Fruit fly (Drosophila melanogaster) whole organism, embryonic: ENCODE data around the gene Vps39.

Experiments
- Adf1 ChIP-seq: fragments of 200-800 bp; sonication (Bioruptor generic); IDR thresholded peaks from 2 replicates; pipeline ENCODE4 v1.3.6; 2022; ENCODE audit warnings: missing biosample characterization, missing genetic modification characterization
- CG10543 ChIP-seq: fragments of 200-800 bp; sonication (Bioruptor generic); optimal IDR thresholded peaks from 3 replicates; lab custom pipeline; 2017; ENCODE audit warnings: missing biosample characterization, mild to moderate bottlenecking, missing genetic modification characterization, moderate library complexity
- CG12155 ChIP-seq: fragments of 200-800 bp; sonication (Bioruptor generic); optimal IDR thresholded peaks from 3 replicates; lab custom pipeline; 2016; ENCODE audit warnings: missing biosample characterization, missing genetic modification characterization
- CG12659 ChIP-seq: fragments of 200-800 bp; sonication (Bioruptor generic); optimal IDR thresholded peaks from 3 replicates; lab custom pipeline; 2017; ENCODE audit warnings: mild to moderate bottlenecking, missing biosample characterization, missing genetic modification reagents, missing genetic modification characterization
- CG13287 ChIP-seq: fragments of 200-800 bp; sonication (Bioruptor generic); IDR thresholded peaks from 2 replicates; pipeline ENCODE4 v1.3.6; 2022; ENCODE audit warnings: missing biosample characterization, missing genetic modification characterization; ENCODE audit not compliant: partially characterized antibody
- CG15479 ChIP-seq: fragments of 200-800 bp; sonication (Bioruptor generic); optimal IDR thresholded peaks from 3 replicates; lab custom pipeline; 2019; ENCODE audit warnings: missing biosample characterization, mild to moderate bottlenecking, missing genetic modification characterization, moderate library complexity
- CG17328 ChIP-seq: fragments of 200-800 bp; sonication (Bioruptor generic); IDR thresholded peaks from 2 replicates; pipeline ENCODE4 v1.3.6; 2022; ENCODE audit warnings: missing biosample characterization, missing genetic modification characterization
- CG2199 ChIP-seq: fragments of 200-800 bp; sonication (Bioruptor generic); IDR thresholded peaks from 3 replicates; pipeline ENCODE4 v1.3.6; 2022; ENCODE audit warnings: missing biosample characterization, missing genetic modification characterization
- CG31365 ChIP-seq: fragments of 200-800 bp; sonication (Bioruptor generic); optimal IDR thresholded peaks from 2 replicates; lab custom pipeline; 2018; ENCODE audit warnings: missing biosample characterization, mild to moderate bottlenecking, missing genetic modification characterization
- CG3163 ChIP-seq: fragments of 200-800 bp; sonication (Bioruptor generic); optimal IDR thresholded peaks from 3 replicates; lab custom pipeline; 2016; ENCODE audit warnings: missing biosample characterization, missing genetic modification characterization
- CG32532 ChIP-seq: fragments of 200-800 bp; sonication (Bioruptor generic); IDR thresholded peaks from 2 replicates; pipeline ENCODE4 v1.3.6; 2022; ENCODE audit warnings: missing biosample characterization, missing genetic modification characterization
- CG3847 ChIP-seq: fragments of 200-800 bp; sonication (Bioruptor generic); IDR thresholded peaks from 2 replicates; pipeline ENCODE4 v1.3.6; 2022; ENCODE audit warnings: missing biosample characterization, missing genetic modification characterization
- CG8089 ChIP-seq: fragments of 200-800 bp; sonication (Bioruptor generic); optimal IDR thresholded peaks from 3 replicates; lab custom pipeline; 2016; ENCODE audit warnings: missing biosample characterization, missing genetic modification characterization
- CG8478 ChIP-seq: fragments of >200 bp; optimal IDR thresholded peaks from 2 replicates; lab custom pipeline; 2018
- CG9797 ChIP-seq: fragments of 200-800 bp; sonication (Bioruptor generic); optimal IDR thresholded peaks from 3 replicates; lab custom pipeline; 2018; ENCODE audit warnings: missing biosample characterization, mild to moderate bottlenecking, missing genetic modification characterization
- Deaf1 ChIP-seq: fragments of 200-800 bp; optimal IDR thresholded peaks from 3 replicates; lab custom pipeline; 2019; ENCODE audit warnings: missing biosample characterization, mild to moderate bottlenecking, missing genetic modification characterization, moderate library complexity
- Dip2 ChIP-seq: fragments of 200-800 bp; sonication (Bioruptor generic); IDR thresholded peaks from 2 replicates; pipeline ENCODE4 v1.3.6; 2022; ENCODE audit warnings: missing biosample characterization, missing genetic modification characterization
- Dref ChIP-seq: fragments of 200-800 bp; sonication (Bioruptor generic); IDR thresholded peaks from 2 replicates; pipeline ENCODE4 v1.3.6; 2022; ENCODE audit warnings: missing biosample characterization, missing genetic modification characterization
- Ets65A ChIP-seq: fragments of 200-800 bp; sonication (Bioruptor generic); peaks from one replicate; lab custom pipeline; 2016; ENCODE audit warnings: missing biosample characterization, missing genetic modification characterization
- Fer1 ChIP-seq: fragments of 200-800 bp; sonication (Bioruptor generic); optimal IDR thresholded peaks from 2 replicates; lab custom pipeline; 2017; ENCODE audit warnings: missing biosample characterization, mild to moderate bottlenecking, missing genetic modification characterization
- HmgZ ChIP-seq: fragments of 200-800 bp; sonication (Bioruptor generic); optimal IDR thresholded peaks from 2 replicates; lab custom pipeline; 2018; ENCODE audit warnings: missing biosample characterization, mild to moderate bottlenecking, missing genetic modification characterization
- MESR4 ChIP-seq: fragments of 200-800 bp; sonication (Bioruptor generic); optimal IDR thresholded peaks from 2 replicates; lab custom pipeline; 2018; ENCODE audit warnings: missing biosample characterization, mild to moderate bottlenecking, missing genetic modification characterization, moderate library complexity
- Med ChIP-seq: fragments of 200-800 bp; sonication (Bioruptor generic); peaks from one replicate; lab custom pipeline; 2016; ENCODE audit warnings: missing biosample characterization, missing genetic modification characterization, mild to moderate bottlenecking, inconsistent platforms, moderate library complexity
- NFAT ChIP-seq: fragments of 200-800 bp; sonication (Bioruptor generic); IDR thresholded peaks from 2 replicates; pipeline ENCODE4 v1.3.6; 2022; ENCODE audit warnings: missing biosample characterization, missing genetic modification characterization
- Nf-YA ChIP-seq: fragments of 200-800 bp; sonication (Bioruptor generic); IDR thresholded peaks from 2 replicates; pipeline ENCODE4 v1.3.6; 2022; ENCODE audit warnings: missing biosample characterization, missing genetic modification characterization
- Taf1 ChIP-seq: fragments of 200-800 bp; sonication (Bioruptor generic); IDR thresholded peaks from 2 replicates; pipeline ENCODE4 v1.3.6; 2022; ENCODE audit warnings: missing biosample characterization, missing genetic modification characterization
- ase ChIP-seq: fragments of 200-800 bp; sonication (Bioruptor generic); IDR thresholded peaks from 3 replicates; pipeline ENCODE4 v1.3.6; 2022; ENCODE audit warnings: missing biosample characterization, missing genetic modification characterization
- bowl ChIP-seq: fragments of 200-800 bp; sonication (Bioruptor generic); IDR thresholded peaks from 2 replicates; pipeline ENCODE4 v1.3.6; 2022; ENCODE audit warnings: missing biosample characterization, missing genetic modification characterization
- caup ChIP-seq: fragments of 200-800 bp; sonication (Bioruptor generic); optimal IDR thresholded peaks from 3 replicates; lab custom pipeline; 2017; ENCODE audit warnings: missing biosample characterization, mild to moderate bottlenecking, missing genetic modification characterization, moderate library complexity; ENCODE audit not compliant: severe bottlenecking
- chm ChIP-seq: fragments of 200-800 bp; sonication (Bioruptor generic); IDR thresholded peaks from 2 replicates; pipeline ENCODE4 v1.3.6; 2022; ENCODE audit warnings: missing biosample characterization, missing genetic modification characterization
- ci ChIP-seq: fragments of 200-800 bp; sonication (Bioruptor generic); IDR thresholded peaks from 3 replicates; pipeline ENCODE4 v1.3.6; 2022; ENCODE audit warnings: missing biosample characterization, missing genetic modification characterization
- corto ChIP-seq: fragments of 200-800 bp; sonication (Bioruptor generic); optimal IDR thresholded peaks from 2 replicates; lab custom pipeline; 2016; ENCODE audit warnings: missing biosample characterization, mild to moderate bottlenecking, missing genetic modification characterization, moderate library complexity
- dan ChIP-seq: fragments of 200-800 bp; sonication (Bioruptor generic); IDR thresholded peaks from 2 replicates; pipeline ENCODE4 v1.3.6; 2022; ENCODE audit warnings: missing biosample characterization, missing genetic modification characterization
- dimm ChIP-seq: fragments of 200-800 bp; sonication (Bioruptor generic); IDR thresholded peaks from 2 replicates; pipeline ENCODE4 v1.3.6; 2022; ENCODE audit warnings: missing biosample characterization, missing genetic modification characterization
- dm ChIP-seq: fragments of 200-800 bp; sonication (Bioruptor generic); optimal IDR thresholded peaks from 3 replicates; lab custom pipeline; 2016; ENCODE audit warnings: missing biosample characterization, missing genetic modification characterization
- fd3F ChIP-seq: fragments of 200-800 bp; sonication (Bioruptor generic); optimal IDR thresholded peaks from 2 replicates; lab custom pipeline; 2018; ENCODE audit warnings: missing biosample characterization, mild to moderate bottlenecking, missing genetic modification characterization, moderate library complexity
- gfzf ChIP-seq: fragments of 200-800 bp; sonication (Bioruptor generic); optimal IDR thresholded peaks from 2 replicates; lab custom pipeline; 2016; ENCODE audit warnings: missing biosample characterization, mild to moderate bottlenecking, missing genetic modification characterization, moderate library complexity
- gt ChIP-seq: fragments of 200-800 bp; sonication (Bioruptor generic); IDR thresholded peaks from 2 replicates; pipeline ENCODE4 v1.3.6; 2022; ENCODE audit warnings: missing biosample characterization, missing genetic modification characterization
- nerfin-2 ChIP-seq: fragments of 200-800 bp; sonication (Bioruptor generic); IDR thresholded peaks from 2 replicates; pipeline ENCODE4 v1.3.6; 2022; ENCODE audit warnings: missing biosample characterization, missing genetic modification characterization; ENCODE audit not compliant: partially characterized antibody
- onecut ChIP-seq: fragments of 200-800 bp; sonication (Bioruptor generic); IDR thresholded peaks from 2 replicates; pipeline ENCODE4 v1.3.6; 2022; ENCODE audit warnings: missing biosample characterization, missing genetic modification characterization
- repo ChIP-seq: fragments of 200-800 bp; sonication (Bioruptor generic); optimal IDR thresholded peaks from 2 replicates; lab custom pipeline; 2016; ENCODE audit warnings: missing biosample characterization, missing genetic modification characterization
- sd ChIP-seq: fragments of 200-800 bp; sonication (Bioruptor generic); optimal IDR thresholded peaks from 3 replicates; lab custom pipeline; 2018; ENCODE audit warnings: missing biosample characterization, mild to moderate bottlenecking, missing genetic modification characterization, moderate library complexity
- sens ChIP-seq: fragments of 200-800 bp; sonication (Bioruptor generic); peaks from one replicate; lab custom pipeline; 2016; ENCODE audit warnings: missing biosample characterization, missing genetic modification characterization
- sqz ChIP-seq: fragments of 200-800 bp; sonication (Bioruptor generic); optimal IDR thresholded peaks from 3 replicates; lab custom pipeline; 2018; ENCODE audit warnings: missing biosample characterization, mild to moderate bottlenecking, missing genetic modification characterization
- stwl ChIP-seq: fragments of 200-800 bp; sonication (Bioruptor generic); optimal IDR thresholded peaks from 3 replicates; lab custom pipeline; 2018; ENCODE audit warnings: missing biosample characterization, mild to moderate bottlenecking, missing genetic modification characterization, moderate library complexity
- tna ChIP-seq: fragments of 200-800 bp; sonication (Bioruptor generic); IDR thresholded peaks from 2 replicates; pipeline ENCODE4 v1.3.6; 2022; ENCODE audit warnings: missing biosample characterization, missing genetic modification characterization; ENCODE audit not compliant: partially characterized antibody
- wor ChIP-seq: fragments of 200-800 bp; sonication (Bioruptor generic); IDR thresholded peaks from 2 replicates; pipeline ENCODE4 v1.3.6; 2022; ENCODE audit warnings: missing biosample characterization, missing genetic modification characterization
- zfh2 ChIP-seq: fragments of 200-800 bp; sonication (Bioruptor generic); optimal IDR thresholded peaks from 2 replicates; lab custom pipeline; 2016; ENCODE audit warnings: missing biosample characterization, missing genetic modification characterization

Gene Vps39

dm6 chr3R:18252578-18252977 lies 21.7 kb downstream of the Vps39 start, which contains the start of gene CG12320 (continued):
- TF ChIP-seq repo (GFP tag; lab: Kevin White, UChicago) (no peak), CG31365 (tag; lab: Kevin White, UChicago) (no peak), gfzf (GFP tag; lab: Kevin White, UChicago) (peak; percentile 11), dimm (no peak), CG17328 (GFP tag; lab: Robert Waterston, UW) (0 out of 2 replicates have a peak, but pooled peaks have one; percentile 8), CG8089 (GFP tag; lab: Kevin White, UChicago) (no peak), CG9797 (GFP tag; lab: Kevin White, UChicago) (peak; percentile 0), sqz (GFP tag; lab: Kevin White, UChicago) (no peak), MESR4 (GFP tag; lab: Kevin White, UChicago) (peak; percentile 42), Dref (peak; percentile 68), CG3847 (peak; percentile 53; the same call in 1 of the 2 replicates), dan (GFP tag; lab: Robert Waterston, UW) (no peak), CG12659 (GFP tag; lab: Kevin White, UChicago) (peak; percentile 5), zfh2 (no peak), nerfin-2 (peak; percentile 33; the same call in 1 of the 2 replicates), CG13287 (GFP tag; lab: Robert Waterston, UW) (peak; percentile 42; the same call in 1 of the 2 replicates), Fer1 (peak; percentile 5), dm (GFP tag; lab: Kevin White, UChicago) (no peak), corto (GFP tag; lab: Kevin White, UChicago) (no peak)

- TF ChIP-seq CG8478 (lab: Kevin White, UChicago): peak; percentile 53
- TF ChIP-seq Ets65A: peak; percentile 31
- no peak for TF ChIP-seq CG12155 (GFP tag; lab: Kevin White, UChicago)
- no peak for TF ChIP-seq ase (GFP tag; lab: Robert Waterston, UW)
Observed at dm6 chr3R:18251876-18252275, 22.4 kb downstream of the Vps39 start.

- peak; percentile 34 for TF ChIP-seq sens (GFP tag; lab: Kevin White, UChicago)
- peak; percentile 88 for TF ChIP-seq Ets65A
- TF ChIP-seq Med: peak; percentile 60
- no peak for TF ChIP-seq NFAT (GFP tag; lab: Robert Waterston, UW)
Observed at dm6 chr3R:18250815-18251214, 23.4 kb downstream of the Vps39 start, which contains the start of gene CG18598. CG18598 (plus strand) TSS chr3R:18251115.

dm6 chr3R:18249268-18249667 lies 25.0 kb downstream of the Vps39 start:
- TF ChIP-seq CG10543 (GFP tag; lab: Kevin White, UChicago): peak; percentile 30
- no peak for TF ChIP-seq stwl
- TF ChIP-seq ci (GFP tag; lab: Robert Waterston, UW): peak; percentile 40; the same call in 1 of the 3 replicates
- no peak for TF ChIP-seq caup
- TF ChIP-seq CG2199 (GFP tag; lab: Robert Waterston, UW): peak; percentile 61; the same call in 1 of the 3 replicates
- no peak for TF ChIP-seq fd3F
- TF ChIP-seq HmgZ: peak; percentile 1
- peak; percentile 58 for TF ChIP-seq CG3163 (GFP tag; lab: Kevin White, UChicago)
- TF ChIP-seq chm: 0 out of 2 replicates have a peak, but pooled peaks have one; percentile 20
- no peak for TF ChIP-seq Nf-YA (GFP tag; lab: Robert Waterston, UW)
- TF ChIP-seq gt: no peak
- TF ChIP-seq wor: no peak
- no peak for TF ChIP-seq bowl
- TF ChIP-seq Adf1: no peak
- no peak for TF ChIP-seq NFAT (GFP tag; lab: Robert Waterston, UW)
- no peak for TF ChIP-seq onecut
- TF ChIP-seq Dip2 (GFP tag; lab: Robert Waterston, UW): no peak
- TF ChIP-seq Taf1 (GFP tag; lab: Robert Waterston, UW): no peak
- TF ChIP-seq sd (tag; lab: Kevin White, UChicago): peak; percentile 26
- TF ChIP-seq tna (GFP tag; lab: Robert Waterston, UW): no peak
- no peak for TF ChIP-seq CG15479
- TF ChIP-seq Deaf1: peak; percentile 53
- peak; percentile 46; the same call in 1 of the 2 replicates for TF ChIP-seq CG32532 (GFP tag; lab: Robert Waterston, UW)
